Fruit fly (Drosophila melanogaster): Measurements from ENCODE around the gene Snx17.

Gene Snx17

dm6 chr2L:10220501-10221386 is 14.0 kb upstream of the Snx17 start, which contains the start of the genes Npc1a and Prosalpha6 (continued):
- TF ChIP-seq OdsH (GFP tag; optimal IDR thresholded peaks at IDR 0.05) (no peak), CG6792 (GFP tag; optimal IDR thresholded peaks at IDR 0.05) (no peak), CG3919 (GFP tag; optimal IDR thresholded peaks at IDR 0.05) (no peak), CG10669 (GFP tag; optimal IDR thresholded peaks at IDR 0.05) (no peak), CG6854 (GFP tag; optimal IDR thresholded peaks at IDR 0.05) (no peak), CG16779 (tag; optimal IDR thresholded peaks at IDR 0.05) (no peak), CG6808 (GFP tag; optimal IDR thresholded peaks at IDR 0.05) (no peak), ss (GFP tag; optimal IDR thresholded peaks at IDR 0.05) (no peak), Smox (GFP tag; optimal IDR thresholded peaks at IDR 0.05) (no peak)

- peak; percentile 6 for TF ChIP-seq fkh (GFP tag; optimal IDR thresholded peaks at IDR 0.05)
- TF ChIP-seq CG34406 (GFP tag; optimal IDR thresholded peaks at IDR 0.05), result no peak
- TF ChIP-seq fd59A (GFP tag; optimal IDR thresholded peaks at IDR 0.05), result no peak
- TF ChIP-seq CG15336 (GFP tag; IDR thresholded peaks at IDR 0.05), result no peak
- TF ChIP-seq Hr39 (GFP tag; optimal IDR thresholded peaks at IDR 0.05), result no peak
Measured at dm6 chr2L:10220010-10220409, 13.2 kb upstream of the Snx17 start.

- peak; percentile 44 for TF ChIP-seq CG3032 (tag; optimal IDR thresholded peaks at IDR 0.05)
- TF ChIP-seq lz (GFP tag; optimal IDR thresholded peaks at IDR 0.05), result no peak
- TF ChIP-seq CG11762 (GFP tag; optimal IDR thresholded peaks at IDR 0.05; ENCODE audit: insufficient read depth), result peak; percentile 0
- no peak for TF ChIP-seq CG11294 (GFP tag; IDR thresholded peaks at IDR 0.05)
- TF ChIP-seq Sox14 (GFP tag; optimal IDR thresholded peaks at IDR 0.05), result no peak
- TF ChIP-seq fkh (GFP tag; optimal IDR thresholded peaks at IDR 0.05), result peak; percentile 73
- peak; percentile 18 for TF ChIP-seq esn (GFP tag; optimal IDR thresholded peaks at IDR 0.05)
- TF ChIP-seq CG6808 (GFP tag; optimal IDR thresholded peaks at IDR 0.05), result no peak
- peak; percentile 71 for TF ChIP-seq Eip78C (GFP tag)
Measured at dm6 chr2L:10210631-10211557, 4.1 kb upstream of the Snx17 start, which contains the start of the genes CG5727 and ath. Gene CG5727 (minus strand): TSS chr2L:10210681. Gene ath (plus strand): TSS chr2L:10211143.

- TF ChIP-seq Eip78C (GFP tag) (peak; percentile 70), dsx (GFP tag; optimal IDR thresholded peaks at IDR 0.05; ENCODE audit: poor library complexity, severe bottlenecking) (no peak), vri (GFP tag; optimal IDR thresholded peaks at IDR 0.05) (no peak), CG10631 (GFP tag; optimal IDR thresholded peaks at IDR 0.05) (peak; percentile 31), lz (GFP tag; optimal IDR thresholded peaks at IDR 0.05) (no peak), ss (GFP tag; optimal IDR thresholded peaks at IDR 0.05) (no peak), svp (GFP tag) (no peak), fkh (GFP tag; optimal IDR thresholded peaks at IDR 0.05) (peak; percentile 41), CG6163 (GFP tag; IDR thresholded peaks at IDR 0.05) (no peak), CG15336 (GFP tag; IDR thresholded peaks at IDR 0.05) (no peak), CG6808 (GFP tag; optimal IDR thresholded peaks at IDR 0.05) (no peak), CG7368 (GFP tag; optimal IDR thresholded peaks at IDR 0.05) (no peak), CG10669 (GFP tag; optimal IDR thresholded peaks at IDR 0.05) (no peak), Sox102F (GFP tag; optimal IDR thresholded peaks at IDR 0.05) (no peak), cyc (GFP tag; optimal IDR thresholded peaks at IDR 0.05) (no peak), CG9139 (GFP tag; optimal IDR thresholded peaks at IDR 0.05) (no peak), achi (GFP tag; optimal IDR thresholded peaks at IDR 0.05) (no peak), Sox14 (GFP tag; optimal IDR thresholded peaks at IDR 0.05) (no peak), CG4318 (GFP tag; optimal IDR thresholded peaks at IDR 0.05) (no peak), acj6 (GFP tag; optimal IDR thresholded peaks at IDR 0.05) (no peak), fd59A (GFP tag; optimal IDR thresholded peaks at IDR 0.05) (no peak), CG11294 (GFP tag; IDR thresholded peaks at IDR 0.05) (no peak)
Measured at dm6 chr2L:10208799-10209794, 2.3 kb upstream of the Snx17 start, which contains the start of gene CG5731. Gene CG5731 (minus strand): TSS chr2L:10209744.

All from whole organism, prepupa.